Worm (Caenorhabditis elegans) whole organism, early embryonic: Measurements from ENCODE around the gene cup-15.

Source experiments
- B0310.2 ChIP-seq: sonication (generic microtip); optimal IDR thresholded peaks from 2 replicates; lab custom pipeline; 2016; ENCODE audit warnings: mild to moderate bottlenecking, missing genetic modification characterization, missing compliant biosample characterization
- F13C5.2 ChIP-seq: sonication (generic microtip); optimal IDR thresholded peaks from 2 replicates; lab custom pipeline; 2017; ENCODE audit warnings: mild to moderate bottlenecking, missing genetic modification characterization, inconsistent platforms, missing compliant biosample characterization
- aly-1 ChIP-seq: sonication (generic microtip); optimal IDR thresholded peaks from 2 replicates; lab custom pipeline; 2016; ENCODE audit warnings: missing genetic modification characterization, missing compliant biosample characterization
- ama-1 ChIP-seq: fragments of 150-350 bp; optimal IDR thresholded peaks from 2 replicates; lab custom pipeline; 2014
- ceh-13 ChIP-seq: fragments of 200-800 bp; sonication (Bioruptor generic); optimal IDR thresholded peaks from 2 replicates; lab custom pipeline; 2018; ENCODE audit warnings: mild to moderate bottlenecking, missing genetic modification characterization, missing compliant biosample characterization
- ceh-36 ChIP-seq: sonication (generic microtip); optimal IDR thresholded peaks from 2 replicates; lab custom pipeline; 2016; ENCODE audit warnings: missing genetic modification characterization, inconsistent platforms, missing compliant biosample characterization
- ets-7 ChIP-seq: sonication (generic microtip); optimal IDR thresholded peaks from 2 replicates; lab custom pipeline; 2016; ENCODE audit warnings: missing genotype, missing genetic modification characterization, missing compliant biosample characterization
- flt-1 ChIP-seq: fragments of 200-800 bp; sonication (Bioruptor generic); IDR thresholded peaks from 2 replicates; pipeline ENCODE4 v1.3.6; 2022; ENCODE audit warnings: missing genetic modification characterization, missing compliant biosample characterization
- hmbx-1 ChIP-seq: sonication (generic microtip); optimal IDR thresholded peaks from 2 replicates; lab custom pipeline; 2016; ENCODE audit warnings: mild to moderate bottlenecking, missing genetic modification characterization, missing compliant biosample characterization
- hmg-4 ChIP-seq: fragments of 200-800 bp; sonication (Bioruptor generic); optimal IDR thresholded peaks from 2 replicates; lab custom pipeline; 2018; ENCODE audit warnings: mild to moderate bottlenecking, missing genetic modification characterization, missing compliant biosample characterization
- hnd-1 ChIP-seq: sonication (generic microtip); optimal IDR thresholded peaks from 2 replicates; lab custom pipeline; 2016; ENCODE audit warnings: missing genetic modification characterization, missing compliant biosample characterization
- pes-1 ChIP-seq: fragments of 200-800 bp; sonication (Bioruptor generic); IDR thresholded peaks from 2 replicates; pipeline ENCODE4 v1.3.6; 2022; ENCODE audit warnings: missing genetic modification reagents, missing genetic modification characterization, missing compliant biosample characterization
- scrt-1 ChIP-seq: fragments of 200-800 bp; sonication (Bioruptor generic); IDR thresholded peaks from 2 replicates; pipeline ENCODE4 v1.3.6; 2022; ENCODE audit warnings: missing genetic modification characterization, missing compliant biosample characterization
- sea-1 ChIP-seq: fragments of 200-800 bp; sonication (Bioruptor generic); conservative IDR thresholded peaks from 2 replicates; pipeline ENCODE4 v1.3.6; 2022; ENCODE audit warnings: missing genetic modification characterization, missing compliant biosample characterization
- tbx-11 ChIP-seq: fragments of 200-800 bp; sonication (Bioruptor generic); IDR thresholded peaks from 2 replicates; pipeline ENCODE4 v1.3.6; 2022; ENCODE audit warnings: missing genetic modification characterization, missing compliant biosample characterization
- tbx-37 ChIP-seq: fragments of 200-800 bp; sonication (Bioruptor generic); conservative IDR thresholded peaks from 2 replicates; pipeline ENCODE4 v1.3.6; 2022; ENCODE audit warnings: missing genetic modification reagents, missing genetic modification characterization, missing compliant biosample characterization
- tra-4 ChIP-seq: sonication (generic microtip); optimal IDR thresholded peaks from 2 replicates; lab custom pipeline; 2017; ENCODE audit warnings: missing genetic modification characterization, missing compliant biosample characterization

Gene cup-15

ce11 chrII:9338859-9339258 is 13.9 kb upstream of the cup-15 start, which contains the start of gene ttll-12:
TSS of gene ttll-12 (plus strand) at chrII:9338997.
- TF ChIP-seq ets-7 (tag; lab: Kevin White, UChicago) (no peak), tbx-37 (GFP tag; lab: Robert Waterston, UW) (no peak), tbx-11 (GFP tag; lab: Robert Waterston, UW) (no peak), F13C5.2 (tag; lab: Kevin White, UChicago) (no peak), scrt-1 (GFP tag; lab: Robert Waterston, UW) (no peak), pes-1 (GFP tag; lab: Robert Waterston, UW) (no peak), hnd-1 (no peak), B0310.2 (no peak), ceh-13 (GFP tag; lab: Kevin White, UChicago) (no peak), tra-4 (tag; lab: Kevin White, UChicago) (no peak), hmbx-1 (tag; lab: Kevin White, UChicago) (no peak), sea-1 (GFP tag; lab: Robert Waterston, UW) (no peak), ama-1 (lab: Kevin White, UChicago) (no peak), flt-1 (GFP tag; lab: Robert Waterston, UW) (no peak), aly-1 (tag; lab: Kevin White, UChicago) (no peak), ceh-36 (no peak), hmg-4 (GFP tag; lab: Kevin White, UChicago) (no peak)

- no peak for TF ChIP-seq flt-1 (GFP tag; lab: Robert Waterston, UW)
These were observed 8.8 kb upstream of the cup-15 start for ce11 chrII:9343955-9344354.

- TF ChIP-seq tbx-11 (GFP tag; lab: Robert Waterston, UW) = no peak
- TF ChIP-seq aly-1 (tag; lab: Kevin White, UChicago) = no peak
- no peak for TF ChIP-seq pes-1 (GFP tag; lab: Robert Waterston, UW)
- no peak for TF ChIP-seq ceh-36
- no peak for TF ChIP-seq F13C5.2 (tag; lab: Kevin White, UChicago)
- no peak for TF ChIP-seq flt-1 (GFP tag; lab: Robert Waterston, UW)
- TF ChIP-seq sea-1 (GFP tag; lab: Robert Waterston, UW) = no peak
- TF ChIP-seq ets-7 (tag; lab: Kevin White, UChicago) = no peak
- TF ChIP-seq hnd-1 = no peak
- no peak for TF ChIP-seq tra-4 (tag; lab: Kevin White, UChicago)
- no peak for TF ChIP-seq ceh-13 (GFP tag; lab: Kevin White, UChicago)
These were observed 7.7 kb upstream of the cup-15 start for ce11 chrII:9345116-9345515.

- TF ChIP-seq ceh-36 = no peak
- TF ChIP-seq ceh-13 (GFP tag; lab: Kevin White, UChicago) = no peak
- no peak for TF ChIP-seq hnd-1
- TF ChIP-seq scrt-1 (GFP tag; lab: Robert Waterston, UW) = no peak
- no peak for TF ChIP-seq flt-1 (GFP tag; lab: Robert Waterston, UW)
- no peak for TF ChIP-seq ama-1 (lab: Kevin White, UChicago)
- no peak for TF ChIP-seq ets-7 (tag; lab: Kevin White, UChicago)
- TF ChIP-seq aly-1 (tag; lab: Kevin White, UChicago) = no peak
- no peak for TF ChIP-seq B0310.2
- TF ChIP-seq hmg-4 (GFP tag; lab: Kevin White, UChicago) = no peak
- TF ChIP-seq hmbx-1 (tag; lab: Kevin White, UChicago) = no peak
- TF ChIP-seq sea-1 (GFP tag; lab: Robert Waterston, UW) = no peak
- TF ChIP-seq pes-1 (GFP tag; lab: Robert Waterston, UW) = no peak
- TF ChIP-seq tbx-11 (GFP tag; lab: Robert Waterston, UW) = no peak
- no peak for TF ChIP-seq F13C5.2 (tag; lab: Kevin White, UChicago)
- no peak for TF ChIP-seq tra-4 (tag; lab: Kevin White, UChicago)
- no peak for TF ChIP-seq tbx-37 (GFP tag; lab: Robert Waterston, UW)
These were observed 7.0 kb upstream of the cup-15 start for ce11 chrII:9345794-9346193.

ce11 chrII:9346490-9346889 is 6.3 kb upstream of the cup-15 start, which contains the start of gene F42A8.1:
TSS of gene F42A8.1 (minus strand) at chrII:9346590.
- TF ChIP-seq sea-1 (GFP tag; lab: Robert Waterston, UW) = 0 out of 2 replicates have a peak, but pooled peaks have one; percentile 44
- no peak for TF ChIP-seq ceh-13 (GFP tag; lab: Kevin White, UChicago)

- no peak for TF ChIP-seq pes-1 (GFP tag; lab: Robert Waterston, UW)
- no peak for TF ChIP-seq aly-1 (tag; lab: Kevin White, UChicago)
- TF ChIP-seq tra-4 (tag; lab: Kevin White, UChicago) = no peak
- no peak for TF ChIP-seq sea-1 (GFP tag; lab: Robert Waterston, UW)
- no peak for TF ChIP-seq ama-1 (lab: Kevin White, UChicago)
- TF ChIP-seq ceh-36 = no peak
- TF ChIP-seq flt-1 (GFP tag; lab: Robert Waterston, UW) = no peak
- TF ChIP-seq tbx-37 (GFP tag; lab: Robert Waterston, UW) = no peak
- no peak for TF ChIP-seq F13C5.2 (tag; lab: Kevin White, UChicago)
- TF ChIP-seq tbx-11 (GFP tag; lab: Robert Waterston, UW) = no peak
- no peak for TF ChIP-seq ceh-13 (GFP tag; lab: Kevin White, UChicago)
- no peak for TF ChIP-seq ets-7 (tag; lab: Kevin White, UChicago)
- TF ChIP-seq B0310.2 = no peak
These were observed 5.4 kb upstream of the cup-15 start for ce11 chrII:9347444-9347843.

- peak; percentile 49 for TF ChIP-seq hmg-4 (GFP tag; lab: Kevin White, UChicago)
- no peak for TF ChIP-seq ceh-36
These were observed 3.9 kb downstream of the cup-15 start for ce11 chrII:9356723-9357122.

ce11 chrII:9358230-9358629 is 5.4 kb downstream of the cup-15 start, which contains the start of gene mel-11:
TSS of gene mel-11 (plus strand) at chrII:9358530.
- TF ChIP-seq ets-7 (tag; lab: Kevin White, UChicago) = no peak
- TF ChIP-seq F13C5.2 (tag; lab: Kevin White, UChicago) = no peak
- TF ChIP-seq sea-1 (GFP tag; lab: Robert Waterston, UW) = no peak
- TF ChIP-seq flt-1 (GFP tag; lab: Robert Waterston, UW) = no peak
- no peak for TF ChIP-seq ama-1 (lab: Kevin White, UChicago)
- TF ChIP-seq hmg-4 (GFP tag; lab: Kevin White, UChicago) = no peak
- no peak for TF ChIP-seq tbx-11 (GFP tag; lab: Robert Waterston, UW)
- TF ChIP-seq tra-4 (tag; lab: Kevin White, UChicago) = no peak
- TF ChIP-seq scrt-1 (GFP tag; lab: Robert Waterston, UW) = no peak
